Fruit fly (Drosophila melanogaster) whole organism, pupa: ENCODE data around the gene CG14443.

Source experiments
- CG12605 ChIP-seq: fragments of 200-800 bp; sonication (Bioruptor generic); IDR thresholded peaks from 2 replicates; pipeline ENCODE4 v1.3.6; 2022; ENCODE audit warnings: missing biosample characterization, missing genetic modification characterization
- CG17806 ChIP-seq: fragments of 200-800 bp; sonication (Bioruptor generic); optimal IDR thresholded peaks from 2 replicates; lab custom pipeline; 2018; ENCODE audit warnings: missing biosample characterization, mild to moderate bottlenecking, missing genetic modification characterization, moderate library complexity
- D1 ChIP-seq: fragments of 200-800 bp; sonication (Bioruptor generic); optimal IDR thresholded peaks from 2 replicates; lab custom pipeline; 2018; ENCODE audit warnings: missing biosample characterization, mild to moderate bottlenecking, missing genetic modification characterization, moderate library complexity
- EcR ChIP-seq: fragments of 200-800 bp; sonication (Bioruptor generic); optimal IDR thresholded peaks from 3 replicates; lab custom pipeline; 2019; ENCODE audit warnings: missing biosample characterization, missing genetic modification characterization, mild to moderate bottlenecking, moderate library complexity, missing genetic modification reagents
- Ets98B ChIP-seq: fragments of 200-800 bp; sonication (Bioruptor generic); IDR thresholded peaks from 2 replicates; pipeline ENCODE4 v1.3.6; 2022; ENCODE audit warnings: missing biosample characterization, missing genetic modification characterization
- Pif1A ChIP-seq: fragments of 200-800 bp; sonication (Bioruptor generic); optimal IDR thresholded peaks from 3 replicates; lab custom pipeline; 2016; ENCODE audit warnings: missing biosample characterization, missing genetic modification characterization
- Pif1B ChIP-seq: fragments of 200-800 bp; sonication (Bioruptor generic); optimal IDR thresholded peaks from 3 replicates; lab custom pipeline; 2016; ENCODE audit warnings: missing biosample characterization, missing genetic modification characterization
- fd96Ca ChIP-seq: fragments of 200-800 bp; sonication (Bioruptor generic); IDR thresholded peaks from 3 replicates; pipeline ENCODE4 v1.3.6; 2022; ENCODE audit warnings: missing biosample characterization, missing genetic modification characterization

Gene CG14443

DNA sequence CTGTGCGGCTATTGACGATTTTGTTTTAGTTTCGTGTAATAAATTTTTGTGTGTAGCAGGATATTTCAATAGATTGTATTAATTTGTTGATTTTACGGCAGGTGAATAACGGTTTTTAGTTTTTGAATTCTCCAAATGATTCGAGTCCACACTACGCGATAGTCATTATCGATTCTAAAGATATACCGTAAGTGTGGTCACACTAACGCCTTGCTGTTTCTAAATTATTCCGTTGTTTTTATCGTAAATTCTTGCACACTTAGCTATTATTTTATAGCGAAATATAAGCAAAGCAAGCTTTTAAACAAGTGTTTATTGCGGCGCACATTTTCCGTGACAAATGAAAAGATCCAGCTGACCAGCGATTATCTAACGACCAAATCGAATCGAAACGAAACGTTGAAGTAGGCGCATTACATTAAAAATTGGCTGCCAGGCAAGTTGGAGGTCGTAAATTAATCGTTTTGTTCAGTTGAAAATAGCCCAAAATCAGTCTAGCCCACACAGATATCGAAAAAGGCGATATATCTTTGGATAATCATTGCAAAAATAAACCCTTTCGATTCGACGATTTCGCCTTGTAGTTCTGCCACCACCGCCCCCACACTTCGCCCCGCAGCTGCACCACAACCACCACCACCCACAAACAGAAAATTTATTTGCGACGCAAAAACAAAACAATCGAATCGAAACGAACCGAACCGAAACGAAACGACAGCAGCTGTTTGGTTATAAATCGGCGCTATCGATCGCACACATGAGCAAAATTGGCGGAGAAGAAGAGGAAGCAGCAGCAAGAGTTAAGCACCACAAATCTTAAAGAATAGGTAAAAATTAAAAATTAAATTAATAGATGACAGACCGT, 50.1 kb downstream of the CG14443 start, which contains the start of gene Pink1:
TSS of gene Pink1 (plus strand) at position 164 of the 865 bp plus-strand sequence.
- TF ChIP-seq D1 (tag; lab: Kevin White, UChicago) (no peak), EcR (GFP tag; lab: Kevin White, UChicago) (no peak), Ets98B (GFP tag; lab: Robert Waterston, UW) (no peak), CG17806 (tag; lab: Kevin White, UChicago) (no peak), Pif1A (GFP tag; lab: Kevin White, UChicago) (no peak), Pif1B (GFP tag; lab: Kevin White, UChicago) (no peak), fd96Ca (GFP tag; lab: Robert Waterston, UW) (no peak), CG12605 (GFP tag; lab: Robert Waterston, UW) (no peak)
- TF ChIP-seq, all 21 proteins: peak for 0
